Worm (Caenorhabditis elegans) whole organism, early embryonic: ENCODE data around the gene srbc-20.

ENCODE experiments used
- B0310.2 ChIP-seq: sonication (generic microtip); optimal IDR thresholded peaks from 2 replicates; lab custom pipeline; 2016; ENCODE audit warnings: mild to moderate bottlenecking, missing genetic modification characterization, missing compliant biosample characterization
- F13C5.2 ChIP-seq: sonication (generic microtip); optimal IDR thresholded peaks from 2 replicates; lab custom pipeline; 2017; ENCODE audit warnings: mild to moderate bottlenecking, missing genetic modification characterization, inconsistent platforms, missing compliant biosample characterization
- aly-1 ChIP-seq: sonication (generic microtip); optimal IDR thresholded peaks from 2 replicates; lab custom pipeline; 2016; ENCODE audit warnings: missing genetic modification characterization, missing compliant biosample characterization
- ama-1 ChIP-seq: fragments of 150-350 bp; optimal IDR thresholded peaks from 2 replicates; lab custom pipeline; 2014
- ceh-13 ChIP-seq: fragments of 200-800 bp; sonication (Bioruptor generic); optimal IDR thresholded peaks from 2 replicates; lab custom pipeline; 2018; ENCODE audit warnings: mild to moderate bottlenecking, missing genetic modification characterization, missing compliant biosample characterization
- ceh-36 ChIP-seq: sonication (generic microtip); optimal IDR thresholded peaks from 2 replicates; lab custom pipeline; 2016; ENCODE audit warnings: missing genetic modification characterization, inconsistent platforms, missing compliant biosample characterization
- ets-7 ChIP-seq: sonication (generic microtip); optimal IDR thresholded peaks from 2 replicates; lab custom pipeline; 2016; ENCODE audit warnings: missing genotype, missing genetic modification characterization, missing compliant biosample characterization
- flt-1 ChIP-seq: fragments of 200-800 bp; sonication (Bioruptor generic); IDR thresholded peaks from 2 replicates; pipeline ENCODE4 v1.3.6; 2022; ENCODE audit warnings: missing genetic modification characterization, missing compliant biosample characterization
- hmbx-1 ChIP-seq: sonication (generic microtip); optimal IDR thresholded peaks from 2 replicates; lab custom pipeline; 2016; ENCODE audit warnings: mild to moderate bottlenecking, missing genetic modification characterization, missing compliant biosample characterization
- hmg-4 ChIP-seq: fragments of 200-800 bp; sonication (Bioruptor generic); optimal IDR thresholded peaks from 2 replicates; lab custom pipeline; 2018; ENCODE audit warnings: mild to moderate bottlenecking, missing genetic modification characterization, missing compliant biosample characterization
- hnd-1 ChIP-seq: sonication (generic microtip); optimal IDR thresholded peaks from 2 replicates; lab custom pipeline; 2016; ENCODE audit warnings: missing genetic modification characterization, missing compliant biosample characterization
- pes-1 ChIP-seq: fragments of 200-800 bp; sonication (Bioruptor generic); IDR thresholded peaks from 2 replicates; pipeline ENCODE4 v1.3.6; 2022; ENCODE audit warnings: missing genetic modification reagents, missing genetic modification characterization, missing compliant biosample characterization
- scrt-1 ChIP-seq: fragments of 200-800 bp; sonication (Bioruptor generic); IDR thresholded peaks from 2 replicates; pipeline ENCODE4 v1.3.6; 2022; ENCODE audit warnings: missing genetic modification characterization, missing compliant biosample characterization
- sea-1 ChIP-seq: fragments of 200-800 bp; sonication (Bioruptor generic); conservative IDR thresholded peaks from 2 replicates; pipeline ENCODE4 v1.3.6; 2022; ENCODE audit warnings: missing genetic modification characterization, missing compliant biosample characterization
- tbx-11 ChIP-seq: fragments of 200-800 bp; sonication (Bioruptor generic); IDR thresholded peaks from 2 replicates; pipeline ENCODE4 v1.3.6; 2022; ENCODE audit warnings: missing genetic modification characterization, missing compliant biosample characterization
- tbx-37 ChIP-seq: fragments of 200-800 bp; sonication (Bioruptor generic); conservative IDR thresholded peaks from 2 replicates; pipeline ENCODE4 v1.3.6; 2022; ENCODE audit warnings: missing genetic modification reagents, missing genetic modification characterization, missing compliant biosample characterization
- tra-4 ChIP-seq: sonication (generic microtip); optimal IDR thresholded peaks from 2 replicates; lab custom pipeline; 2017; ENCODE audit warnings: missing genetic modification characterization, missing compliant biosample characterization

srbc-20 gene

DNA sequence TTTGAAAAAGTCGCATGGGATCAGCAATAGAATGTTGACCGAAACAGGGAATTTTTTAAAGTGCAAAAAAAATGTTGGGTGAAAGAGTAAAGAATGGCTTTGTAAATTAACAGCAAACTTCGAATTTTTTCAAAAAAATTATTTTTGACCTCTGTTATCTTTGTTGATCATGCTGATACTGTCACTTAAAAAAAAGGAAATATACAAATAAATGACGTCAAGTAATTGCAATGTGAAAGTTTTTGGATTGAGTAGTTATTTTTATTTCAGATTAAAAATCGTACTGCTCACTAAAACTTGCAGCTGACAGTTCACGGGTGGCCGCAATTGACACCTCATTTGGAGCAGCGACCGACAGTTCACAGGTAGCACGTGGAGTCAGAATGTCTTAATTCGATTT is 4.0 kb downstream of the srbc-20 start, which contains the start of gene C45H4.13:
TSS of gene C45H4.13 (minus strand) at position 101 of the 400 bp plus-strand sequence.
- no peak for TF ChIP-seq pes-1
- no peak for TF ChIP-seq ceh-36 (tag; lab: Kevin White, UChicago)
- TF ChIP-seq ets-7 (tag; lab: Kevin White, UChicago) = no peak
- TF ChIP-seq aly-1 = no peak
- no peak for TF ChIP-seq scrt-1 (GFP tag; lab: Robert Waterston, UW)
- TF ChIP-seq ceh-13 (GFP tag; lab: Kevin White, UChicago) = no peak
- TF ChIP-seq F13C5.2 (tag; lab: Kevin White, UChicago) = no peak
- TF ChIP-seq tbx-37 = no peak
- TF ChIP-seq tra-4 = no peak
- TF ChIP-seq ama-1 (lab: Kevin White, UChicago) = no peak
- TF ChIP-seq tbx-11 = no peak
- no peak for TF ChIP-seq sea-1 (GFP tag; lab: Robert Waterston, UW)

DNA sequence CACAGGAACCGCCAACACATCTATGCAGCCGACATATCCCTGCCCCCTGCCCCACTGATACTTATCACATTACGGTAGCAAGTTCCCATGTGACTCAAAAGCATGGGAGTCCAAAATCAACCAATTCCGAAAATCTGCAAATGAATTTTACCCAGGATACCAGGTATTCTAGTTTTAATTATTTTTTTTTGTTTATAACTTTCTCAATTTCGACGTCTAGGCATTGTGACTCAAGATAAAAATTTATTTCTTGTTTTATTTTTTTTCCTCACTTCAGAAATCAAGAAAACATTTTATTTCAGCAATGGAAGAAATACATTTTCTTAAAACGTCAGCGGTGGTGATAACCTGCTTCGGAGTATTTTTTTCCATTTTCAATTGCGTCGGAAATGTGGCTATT is 4.6 kb downstream of the srbc-20 start, which contains the start of gene srbc-24:
TSS of gene srbc-24 (plus strand) at position 301 of the 400 bp plus-strand sequence.
- TF ChIP-seq hmbx-1 (tag; lab: Kevin White, UChicago) (no peak), ama-1 (lab: Kevin White, UChicago) (no peak), F13C5.2 (tag; lab: Kevin White, UChicago) (no peak), tbx-37 (no peak), B0310.2 (tag; lab: Kevin White, UChicago) (no peak), ets-7 (tag; lab: Kevin White, UChicago) (no peak), flt-1 (no peak), tra-4 (no peak), tbx-11 (no peak), ceh-13 (GFP tag; lab: Kevin White, UChicago) (no peak), pes-1 (no peak), hnd-1 (tag; lab: Kevin White, UChicago) (no peak), hmg-4 (GFP tag; lab: Kevin White, UChicago) (no peak), ceh-36 (tag; lab: Kevin White, UChicago) (no peak), aly-1 (no peak)

DNA sequence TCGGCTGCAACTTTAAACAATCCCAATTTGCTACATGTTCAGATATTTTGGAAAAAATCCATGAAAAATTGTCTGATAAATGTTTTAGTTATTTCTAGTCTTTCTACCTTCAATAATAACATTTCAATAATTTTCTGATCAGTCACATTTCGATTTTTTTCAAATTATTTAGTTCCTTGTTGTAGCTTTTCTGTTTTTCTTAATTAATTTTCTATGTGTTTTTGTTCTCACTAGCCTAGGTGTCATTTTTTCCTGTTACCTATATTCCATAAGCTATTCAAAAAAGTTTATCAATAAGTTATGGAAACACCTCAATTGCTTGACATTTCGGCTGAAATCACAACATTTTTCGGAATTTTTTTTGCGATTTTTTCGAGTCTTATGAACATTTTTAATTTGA is 6.4 kb downstream of the srbc-20 start, which contains the start of gene srbc-23:
TSS of gene srbc-23 (plus strand) at position 301 of the 400 bp plus-strand sequence.
- TF ChIP-seq flt-1 = no peak
- no peak for TF ChIP-seq aly-1
- no peak for TF ChIP-seq F13C5.2 (tag; lab: Kevin White, UChicago)
- no peak for TF ChIP-seq sea-1 (GFP tag; lab: Robert Waterston, UW)
- no peak for TF ChIP-seq ama-1 (lab: Kevin White, UChicago)
- no peak for TF ChIP-seq B0310.2 (tag; lab: Kevin White, UChicago)

DNA sequence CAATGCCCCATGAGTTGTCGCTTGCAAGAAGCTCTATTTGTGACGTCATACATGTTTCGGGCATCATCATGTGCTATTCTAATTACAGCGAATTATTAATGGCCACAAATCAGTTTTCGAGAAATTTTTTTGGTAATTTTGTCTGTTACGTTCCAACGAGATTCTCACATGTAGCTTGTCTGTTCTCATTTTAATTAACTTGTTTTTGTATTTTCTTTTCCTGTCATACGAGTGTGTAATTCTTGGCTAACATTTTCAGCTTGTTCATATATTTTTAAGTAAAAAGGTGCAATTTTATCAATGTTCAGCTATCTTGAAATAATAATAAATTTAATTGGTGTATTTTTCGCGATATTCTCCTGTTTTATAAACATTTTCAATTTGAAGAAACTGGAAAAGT is 8.3 kb downstream of the srbc-20 start, which contains the start of gene srbc-21:
TSS of gene srbc-21 (plus strand) at position 301 of the 400 bp plus-strand sequence.
- TF ChIP-seq pes-1 = no peak
- TF ChIP-seq ama-1 (lab: Kevin White, UChicago) = no peak
- TF ChIP-seq hmbx-1 (tag; lab: Kevin White, UChicago) = no peak
- no peak for TF ChIP-seq hnd-1 (tag; lab: Kevin White, UChicago)
- no peak for TF ChIP-seq ceh-13 (GFP tag; lab: Kevin White, UChicago)
- TF ChIP-seq B0310.2 (tag; lab: Kevin White, UChicago) = no peak
- TF ChIP-seq tbx-11 = no peak
- TF ChIP-seq sea-1 (GFP tag; lab: Robert Waterston, UW) = no peak
- no peak for TF ChIP-seq ceh-36 (tag; lab: Kevin White, UChicago)
- TF ChIP-seq ets-7 (tag; lab: Kevin White, UChicago) = no peak

DNA sequence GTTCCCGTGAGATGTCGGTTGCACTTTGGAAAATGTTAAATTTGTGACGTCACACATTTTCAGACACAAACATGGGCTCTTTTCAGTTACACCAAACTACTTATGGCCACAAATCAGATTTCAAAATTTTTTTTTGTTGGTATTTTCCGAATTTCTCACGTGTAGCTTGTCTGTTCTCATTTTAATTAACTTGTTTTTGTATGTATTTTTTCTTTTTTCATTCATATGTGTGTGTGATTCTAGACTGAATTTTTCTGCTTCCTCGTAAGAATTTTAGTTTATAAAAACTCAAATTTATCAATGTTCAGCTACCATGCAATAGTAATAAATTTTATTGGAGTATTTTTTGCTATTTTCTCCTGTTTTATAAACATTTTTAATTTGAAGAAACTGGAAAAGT is 9.9 kb downstream of the srbc-20 start, which contains the start of gene srbc-22:
TSS of gene srbc-22 (plus strand) at position 301 of the 400 bp plus-strand sequence.
- TF ChIP-seq flt-1 (no peak), hnd-1 (tag; lab: Kevin White, UChicago) (no peak), tbx-37 (no peak), ceh-13 (GFP tag; lab: Kevin White, UChicago) (no peak), sea-1 (GFP tag; lab: Robert Waterston, UW) (no peak), pes-1 (no peak), scrt-1 (GFP tag; lab: Robert Waterston, UW) (no peak), hmg-4 (GFP tag; lab: Kevin White, UChicago) (no peak), B0310.2 (tag; lab: Kevin White, UChicago) (no peak), tbx-11 (no peak), ama-1 (lab: Kevin White, UChicago) (no peak), tra-4 (no peak), hmbx-1 (tag; lab: Kevin White, UChicago) (no peak), aly-1 (no peak)

DNA sequence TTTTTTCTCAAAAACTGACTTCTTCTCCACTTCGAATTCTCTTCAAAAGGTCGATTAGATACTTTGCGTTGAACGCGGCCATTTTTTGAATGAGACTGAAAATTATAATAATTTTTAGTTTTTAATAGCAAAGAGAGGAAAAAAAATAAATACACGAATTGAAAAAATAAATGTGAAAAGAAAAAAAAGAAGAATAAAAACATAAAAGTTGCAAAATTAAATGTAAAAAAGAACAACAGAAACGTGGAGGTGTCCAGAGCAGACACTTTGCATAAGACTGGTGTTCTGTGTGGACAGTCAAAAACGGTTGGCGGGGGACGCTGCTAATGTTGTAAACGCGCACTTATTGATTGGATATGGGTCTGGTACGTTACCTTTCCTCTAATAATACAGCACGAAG is 12.4 kb downstream of the srbc-20 start, which contains the start of gene C45H4.14:
TSS of gene C45H4.14 (minus strand) at position 101 of the 400 bp plus-strand sequence.
- TF ChIP-seq tra-4 (no peak), aly-1 (no peak), tbx-11 (no peak)

DNA sequence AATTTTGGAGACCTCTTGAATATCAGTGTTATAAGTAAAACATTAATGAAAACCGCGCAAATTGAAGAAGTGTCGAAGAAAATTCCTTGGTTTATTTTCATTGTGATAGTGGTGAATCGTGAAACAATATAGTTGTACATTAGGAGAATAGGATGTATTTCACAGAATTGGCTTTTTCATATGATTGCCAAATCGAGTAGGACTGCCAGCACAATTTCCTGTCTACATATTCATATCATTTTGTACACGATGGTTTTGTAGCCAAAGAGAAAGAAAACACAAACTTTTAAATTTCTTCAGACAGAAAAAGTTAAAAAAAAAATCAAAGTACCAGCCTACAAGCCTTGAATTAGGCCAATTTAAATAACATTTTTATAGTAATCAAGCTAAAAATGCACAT is 16.8 kb downstream of the srbc-20 start, which contains the start of gene str-255:
TSS of gene str-255 (minus strand) at position 101 of the 400 bp plus-strand sequence.
- TF ChIP-seq B0310.2 (tag; lab: Kevin White, UChicago) (no peak), hnd-1 (tag; lab: Kevin White, UChicago) (no peak), F13C5.2 (tag; lab: Kevin White, UChicago) (no peak), sea-1 (GFP tag; lab: Robert Waterston, UW) (no peak), tbx-37 (no peak), ama-1 (lab: Kevin White, UChicago) (no peak), ceh-13 (GFP tag; lab: Kevin White, UChicago) (no peak), ets-7 (tag; lab: Kevin White, UChicago) (no peak), flt-1 (no peak), hmg-4 (GFP tag; lab: Kevin White, UChicago) (no peak)

DNA sequence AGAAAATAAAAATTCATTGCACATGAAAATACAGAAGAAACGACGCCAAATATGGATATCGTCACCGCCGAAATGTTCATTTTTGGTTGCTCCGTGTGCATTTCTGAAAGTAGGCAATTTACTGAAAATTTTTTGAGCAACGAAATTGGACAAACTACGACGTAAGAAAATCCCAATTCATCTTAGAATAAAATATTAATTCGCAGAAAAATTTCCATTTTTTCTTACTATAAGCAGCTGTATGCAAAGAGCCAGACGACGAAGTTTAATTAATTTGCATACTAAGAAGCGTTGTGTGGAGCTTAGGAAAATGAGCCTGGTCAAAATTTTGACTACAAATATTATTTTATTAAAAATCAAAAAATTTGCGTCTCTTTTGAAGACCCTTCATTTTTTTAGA is 19.8 kb downstream of the srbc-20 start, which contains the start of gene srbc-19:
TSS of gene srbc-19 (minus strand) at position 101 of the 400 bp plus-strand sequence.
- TF ChIP-seq hmbx-1 (tag; lab: Kevin White, UChicago) (no peak), ceh-36 (tag; lab: Kevin White, UChicago) (no peak), tbx-37 (no peak), hmg-4 (GFP tag; lab: Kevin White, UChicago) (no peak), F13C5.2 (tag; lab: Kevin White, UChicago) (no peak), ama-1 (lab: Kevin White, UChicago) (no peak), flt-1 (no peak), tra-4 (no peak), tbx-11 (no peak), ceh-13 (GFP tag; lab: Kevin White, UChicago) (no peak), scrt-1 (GFP tag; lab: Robert Waterston, UW) (no peak), B0310.2 (tag; lab: Kevin White, UChicago) (no peak), pes-1 (no peak), ets-7 (tag; lab: Kevin White, UChicago) (no peak), aly-1 (no peak), sea-1 (GFP tag; lab: Robert Waterston, UW) (no peak), hnd-1 (tag; lab: Kevin White, UChicago) (no peak)
